Worm (Caenorhabditis elegans): Measurements from ENCODE around the gene gcy-12.

DNA sequence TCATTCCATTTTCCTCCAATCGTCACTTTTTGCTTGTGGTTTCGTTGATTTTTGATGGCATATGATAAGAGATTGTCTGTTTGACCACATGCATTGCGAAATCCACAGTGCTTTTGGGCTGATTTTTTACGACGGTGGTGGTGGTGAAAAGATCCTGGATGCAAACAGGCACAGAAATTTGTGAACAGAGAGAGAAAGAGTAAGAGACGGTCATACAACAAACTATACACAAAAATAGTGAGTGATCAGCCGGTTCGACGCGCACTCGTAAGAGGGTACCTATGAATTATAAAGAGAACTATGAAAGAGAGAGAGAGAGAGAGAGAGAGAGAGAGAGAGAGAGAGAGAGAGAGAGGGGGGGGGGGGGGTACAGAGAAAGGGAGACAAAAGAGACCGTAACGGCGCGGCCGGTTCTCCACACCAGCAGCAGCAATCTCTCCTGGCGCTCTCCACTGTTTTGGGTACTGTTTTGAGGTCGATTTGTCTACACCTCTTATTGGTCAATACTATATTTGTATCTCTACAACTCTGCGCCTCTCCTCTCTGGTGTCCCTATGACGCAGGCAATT is 10.0 kb downstream of the gcy-12 start:
- no peak for TF ChIP-seq nhr-77 (tag; optimal IDR thresholded peaks at IDR 0.05)
- no peak for TF ChIP-seq elt-3 (tag; optimal IDR thresholded peaks at IDR 0.05)
- no peak for TF ChIP-seq ztf-11 (tag; optimal IDR thresholded peaks at IDR 0.05)
- TF ChIP-seq mdl-1 (tag; optimal IDR thresholded peaks at IDR 0.05), result no peak
- TF ChIP-seq nhr-237 (tag; optimal IDR thresholded peaks at IDR 0.05), result no peak
- TF ChIP-seq aly-2 (tag; optimal IDR thresholded peaks at IDR 0.05), result no peak
